Fruit fly (Drosophila melanogaster): ENCODE data around the gene CG4686.

DNA sequence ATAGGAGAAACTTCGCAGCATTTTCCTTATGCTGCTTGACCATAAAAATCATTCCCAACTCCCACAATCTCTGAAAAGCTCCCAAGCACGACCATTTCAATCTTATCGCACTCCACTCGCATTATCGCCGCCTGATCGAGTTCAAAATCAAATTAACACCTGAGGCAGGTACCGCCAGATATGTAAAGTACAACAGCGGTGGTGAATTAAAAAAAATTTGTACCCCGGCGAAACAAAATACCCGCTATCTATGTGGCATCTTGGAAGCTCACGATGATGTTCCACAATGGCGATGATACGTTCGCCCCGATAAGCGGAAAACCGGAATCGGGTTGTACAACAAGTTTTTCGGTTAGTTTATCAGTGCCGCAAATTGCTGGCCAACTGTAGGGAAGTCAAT lies 37.9 kb upstream of the CG4686 start:
- no peak for TF ChIP-seq Ets98B (GFP tag; IDR thresholded peaks at IDR 0.05)
- no peak for TF ChIP-seq CG34367 (tag; optimal IDR thresholded peaks at IDR 0.05)
- no peak for TF ChIP-seq CG15710 (tag; optimal IDR thresholded peaks at IDR 0.05)
- TF ChIP-seq EcR (GFP tag; optimal IDR thresholded peaks at IDR 0.05): no peak
- TF ChIP-seq Pif1B (GFP tag; optimal IDR thresholded peaks at IDR 0.05): no peak
- no peak for TF ChIP-seq CG32121 (GFP tag; IDR thresholded peaks at IDR 0.05)
- TF ChIP-seq CG12605 (GFP tag; IDR thresholded peaks at IDR 0.05): no peak
- TF ChIP-seq fd96Ca (GFP tag; IDR thresholded peaks at IDR 0.05): no peak
- TF ChIP-seq D1 (tag; optimal IDR thresholded peaks at IDR 0.05): no peak
- no peak for TF ChIP-seq CG13204 (GFP tag; optimal IDR thresholded peaks at IDR 0.05)
- no peak for TF ChIP-seq CG17806 (tag; optimal IDR thresholded peaks at IDR 0.05)
